Fruit fly (Drosophila melanogaster): ENCODE results near the gene CG10588.

Gene CG10588

DNA sequence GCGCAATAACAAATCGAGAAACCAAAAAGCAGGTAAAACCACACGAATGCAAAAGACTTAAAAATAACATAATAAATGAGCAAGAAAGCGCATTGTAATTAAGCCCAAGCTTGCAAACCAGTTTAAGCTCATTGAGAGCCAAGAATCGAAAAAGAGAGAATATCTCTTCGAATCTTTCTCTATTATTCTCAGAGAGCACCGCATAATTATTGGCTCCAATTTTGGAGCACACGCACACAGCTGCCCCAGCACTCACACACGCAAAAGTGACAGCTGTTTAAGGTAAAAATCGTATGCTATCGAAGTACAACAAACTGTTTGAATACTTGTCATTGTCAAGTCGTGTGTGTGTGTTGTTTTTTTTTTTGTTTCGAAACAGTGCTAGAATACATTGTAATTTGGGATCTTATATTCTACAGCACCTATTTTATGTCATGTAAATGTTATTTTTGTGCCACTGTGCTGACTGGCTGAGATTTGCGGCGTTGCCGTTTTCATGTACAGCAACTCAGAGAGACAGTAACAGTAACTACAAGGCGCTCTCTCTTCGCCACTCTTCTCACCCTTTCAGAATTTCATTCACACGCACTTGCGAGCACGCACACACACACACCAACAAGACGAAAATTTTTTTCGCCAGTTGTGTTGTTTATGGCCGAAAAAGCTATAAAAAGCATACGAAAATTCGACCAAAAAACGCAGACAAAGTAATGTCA, 52.8 kb downstream of the CG10588 start (continued):
- peak; percentile 46 for TF ChIP-seq CG30403 (GFP tag; optimal IDR thresholded peaks at IDR 0.05)
- TF ChIP-seq sna (GFP tag; IDR thresholded peaks at IDR 0.05; ENCODE audit: partially characterized antibody), result no peak
- no peak for TF ChIP-seq CG16815 (GFP tag; optimal IDR thresholded peaks at IDR 0.05)
- peak; percentile 41 for TF ChIP-seq CG7839 (tag; optimal IDR thresholded peaks at IDR 0.05)
- peak; percentile 57 for TF ChIP-seq corto (GFP tag; optimal IDR thresholded peaks at IDR 0.05)
- no peak for TF ChIP-seq CG6791 (GFP tag; IDR thresholded peaks at IDR 0.05; ENCODE audit: partially characterized antibody)
- TF ChIP-seq CG11560 (tag; IDR thresholded peaks at IDR 0.05), result no peak
- TF ChIP-seq CG6765 (GFP tag; optimal IDR thresholded peaks at IDR 0.05), result peak; percentile 9
- TF ChIP-seq Doc2 (GFP tag; IDR thresholded peaks at IDR 0.05), result no peak
- TF ChIP-seq gsb-n (tag; optimal IDR thresholded peaks at IDR 0.05), result no peak
- no peak for TF ChIP-seq CG6175 (GFP tag; IDR thresholded peaks at IDR 0.05)
- no peak for TF ChIP-seq CG15696 (tag; optimal IDR thresholded peaks at IDR 0.05)
- no peak for TF ChIP-seq Mrtf (GFP tag; IDR thresholded peaks at IDR 0.05)
- no peak for TF ChIP-seq hb (GFP tag; IDR thresholded peaks at IDR 0.05; ENCODE audit: partially characterized antibody)
- no peak for TF ChIP-seq Jarid2 (GFP tag; optimal IDR thresholded peaks at IDR 0.05)
- TF ChIP-seq gfzf (GFP tag; optimal IDR thresholded peaks at IDR 0.05), result no peak
- TF ChIP-seq CG14965 (GFP tag; optimal IDR thresholded peaks at IDR 0.05; ENCODE audit: borderline replicate concordance), result no peak
- TF ChIP-seq CG7786 (GFP tag; optimal IDR thresholded peaks at IDR 0.05), result peak; percentile 45
- TF ChIP-seq CG42726 (GFP tag; IDR thresholded peaks at IDR 0.05; ENCODE audit: partially characterized antibody), result no peak
- peak; percentile 35 for TF ChIP-seq CG13775 (GFP tag; optimal IDR thresholded peaks at IDR 0.05)
- TF ChIP-seq CG14667 (GFP tag; IDR thresholded peaks at IDR 0.05), result no peak
- TF ChIP-seq CG4854 (GFP tag; optimal IDR thresholded peaks at IDR 0.05), result peak; percentile 19
- TF ChIP-seq CG18476 (GFP tag; optimal IDR thresholded peaks at IDR 0.05), result no peak
- TF ChIP-seq Bgb (GFP tag; IDR thresholded peaks at IDR 0.05; ENCODE audit: partially characterized antibody), result peak; percentile 51; the same call in 1 of the 2 replicates
- peak; percentile 38; the same call in 1 of the 4 replicates for TF ChIP-seq Gug (GFP tag; IDR thresholded peaks at IDR 0.05)
- peak; percentile 61; the same call in 1 of the 3 replicates for TF ChIP-seq CG17361 (GFP tag; IDR thresholded peaks at IDR 0.05)
- no peak for TF ChIP-seq CG4617 (GFP tag; optimal IDR thresholded peaks at IDR 0.05; ENCODE audit: borderline replicate concordance)
- TF ChIP-seq ac (GFP tag; optimal IDR thresholded peaks at IDR 0.05), result no peak
- TF ChIP-seq gem (tag; optimal IDR thresholded peaks at IDR 0.05), result peak; percentile 64
- no peak for TF ChIP-seq YL-1 (GFP tag; optimal IDR thresholded peaks at IDR 0.05)
- no peak for TF ChIP-seq shn (GFP tag; optimal IDR thresholded peaks at IDR 0.05)
- TF ChIP-seq Taf1 (GFP tag; IDR thresholded peaks at IDR 0.05), result peak; percentile 65
- TF ChIP-seq CG18764 (GFP tag; optimal IDR thresholded peaks at IDR 0.05), result no peak
- TF ChIP-seq Max (GFP tag; optimal IDR thresholded peaks at IDR 0.05), result peak; percentile 3
- no peak for TF ChIP-seq z (GFP tag; IDR thresholded peaks at IDR 0.05)
- TF ChIP-seq CG7963 (GFP tag; IDR thresholded peaks at IDR 0.05; ENCODE audit: partially characterized antibody), result no peak
- peak; percentile 47 for TF ChIP-seq HmgZ (tag; optimal IDR thresholded peaks at IDR 0.05)
- peak; percentile 59 for TF ChIP-seq Ptx1 (GFP tag; IDR thresholded peaks at IDR 0.05)
- no peak for TF ChIP-seq MTF-1 (GFP tag; optimal IDR thresholded peaks at IDR 0.05; ENCODE audit: borderline replicate concordance)
- peak; percentile 4 for TF ChIP-seq CG17829 (tag; optimal IDR thresholded peaks at IDR 0.05)
- no peak for TF ChIP-seq repo (GFP tag; optimal IDR thresholded peaks at IDR 0.05)
- TF ChIP-seq Ssrp (tag; optimal IDR thresholded peaks at IDR 0.05), result no peak
- peak; percentile 72; the same call in 1 of the 2 replicates for TF ChIP-seq stc (GFP tag; IDR thresholded peaks at IDR 0.05)
- peak; percentile 97 for TF ChIP-seq CG4707 (GFP tag; optimal IDR thresholded peaks at IDR 0.05)
- TF ChIP-seq Tbp (GFP tag; optimal IDR thresholded peaks at IDR 0.05), result no peak
- TF ChIP-seq Ada2b (GFP tag; IDR thresholded peaks at IDR 0.05), result peak; percentile 58
- no peak; the same call in 1 of the 2 replicates for TF ChIP-seq CG31441 (GFP tag; IDR thresholded peaks at IDR 0.05)
- TF ChIP-seq CG10543 (GFP tag; optimal IDR thresholded peaks at IDR 0.05), result peak; percentile 23
- TF ChIP-seq bab2 (GFP tag; optimal IDR thresholded peaks at IDR 0.05), result peak; percentile 20

All from whole organism, embryonic.